Fruit fly (Drosophila melanogaster): ENCODE measurements around the gene Oatp74D.

dm6 chr3L:17498952-17499710, 12.2 kb downstream of the Oatp74D start:
- TF ChIP-seq CG15710 (tag; optimal IDR thresholded peaks at IDR 0.05), result no peak
- no peak for TF ChIP-seq CG9948 (tag; optimal IDR thresholded peaks at IDR 0.05)
- TF ChIP-seq CG13204 (GFP tag; optimal IDR thresholded peaks at IDR 0.05), result no peak
- no peak for TF ChIP-seq D1 (tag; optimal IDR thresholded peaks at IDR 0.05)
- TF ChIP-seq EcR (GFP tag; optimal IDR thresholded peaks at IDR 0.05), result peak; percentile 90
- no peak for TF ChIP-seq CG10348 (GFP tag; IDR thresholded peaks at IDR 0.05)
